Fruit fly (Drosophila melanogaster) whole organism, embryonic: ENCODE measurements around the gene wge.
A peak's percentile ranks its signal among the peaks of the same experiment; 100 is the strongest.

Experiments used
- Ada2b ChIP-seq: fragments of 200-800 bp; sonication (Bioruptor generic); IDR thresholded peaks from 2 replicates; pipeline ENCODE4 v1.3.6; 2022; ENCODE audit warnings: missing biosample characterization, missing genetic modification characterization
- Atf-2 ChIP-seq: fragments of 200-800 bp; sonication (Bioruptor generic); optimal IDR thresholded peaks from 2 replicates; lab custom pipeline; 2016; ENCODE audit warnings: missing biosample characterization, missing genetic modification characterization
- Awh ChIP-seq: fragments of 200-800 bp; sonication (Bioruptor generic); IDR thresholded peaks from 2 replicates; pipeline ENCODE4, ENCODE4 v1.3.6; 2022; ENCODE audit warnings: missing biosample characterization, missing genetic modification characterization
- Bgb ChIP-seq: fragments of 200-800 bp; sonication (Bioruptor generic); IDR thresholded peaks from 2 replicates; pipeline ENCODE4 v1.3.6; 2022; ENCODE audit warnings: missing biosample characterization, missing genetic modification characterization; ENCODE audit not compliant: partially characterized antibody
- CG11504 ChIP-seq: fragments of 200-800 bp; sonication (Bioruptor generic); optimal IDR thresholded peaks from 3 replicates; lab custom pipeline; 2019; ENCODE audit warnings: missing biosample characterization, mild to moderate bottlenecking, missing genetic modification characterization, moderate library complexity
- CG14860 ChIP-seq: fragments of 200-800 bp; sonication (Bioruptor generic); IDR thresholded peaks from 3 replicates; pipeline ENCODE4 v1.3.6; 2022; ENCODE audit warnings: missing biosample characterization, missing genetic modification characterization; ENCODE audit not compliant: partially characterized antibody
- CG16813 ChIP-seq: fragments of 200-800 bp; sonication (Bioruptor generic); IDR thresholded peaks from 3 replicates; pipeline ENCODE4 v1.3.6; 2022; ENCODE audit warnings: missing biosample characterization, missing genetic modification characterization; ENCODE audit not compliant: partially characterized antibody
- CG2889 ChIP-seq: fragments of 200-800 bp; sonication (Bioruptor generic); IDR thresholded peaks from 3 replicates; pipeline ENCODE4 v1.3.6; 2022; ENCODE audit warnings: missing biosample characterization, missing genetic modification characterization
- CG30403 ChIP-seq: fragments of 200-800 bp; sonication (Bioruptor generic); optimal IDR thresholded peaks from 3 replicates; lab custom pipeline; 2016; ENCODE audit warnings: missing biosample characterization, missing genetic modification characterization
- CG42726 ChIP-seq: fragments of 200-800 bp; sonication (Bioruptor generic); IDR thresholded peaks from 2 replicates; pipeline ENCODE4 v1.3.6; 2022; ENCODE audit warnings: missing biosample characterization, missing genetic modification characterization; ENCODE audit not compliant: partially characterized antibody
- CG4617 ChIP-seq: fragments of 200-800 bp; sonication (Bioruptor generic); optimal IDR thresholded peaks from 3 replicates; lab custom pipeline; 2016; ENCODE audit warnings: missing biosample characterization, missing genetic modification characterization, borderline replicate concordance
- CG6765 ChIP-seq: fragments of 200-800 bp; sonication (Bioruptor generic); optimal IDR thresholded peaks from 3 replicates; lab custom pipeline; 2017; ENCODE audit warnings: missing biosample characterization, mild to moderate bottlenecking, missing genetic modification characterization
- CG6791 ChIP-seq: fragments of 200-800 bp; sonication (Bioruptor generic); IDR thresholded peaks from 3 replicates; pipeline ENCODE4 v1.3.6; 2022; ENCODE audit warnings: missing biosample characterization, missing genetic modification characterization; ENCODE audit not compliant: partially characterized antibody
- CG7357 ChIP-seq: fragments of 200-800 bp; sonication (Bioruptor generic); IDR thresholded peaks from 3 replicates; pipeline ENCODE4 v1.3.6; 2022; ENCODE audit warnings: missing biosample characterization, missing genetic modification characterization
- CG7928 ChIP-seq: fragments of 200-800 bp; sonication (Bioruptor generic); optimal IDR thresholded peaks from 2 replicates; lab custom pipeline; 2017; ENCODE audit warnings: missing biosample characterization, mild to moderate bottlenecking, missing genetic modification characterization
- CG8281 ChIP-seq: fragments of 200-800 bp; sonication (Bioruptor generic); optimal IDR thresholded peaks from 2 replicates; lab custom pipeline; 2018; ENCODE audit warnings: missing biosample characterization, mild to moderate bottlenecking, missing genetic modification characterization, moderate library complexity
- CG8290 ChIP-seq, 3 experiments: fragments of 200-800 bp; sonication (Bioruptor generic); optimal IDR thresholded peaks; 2 replicates each; lab custom pipeline; 2016 to 2019; ENCODE audit warnings: missing biosample characterization in 3 of 3, missing genetic modification characterization in 3 of 3, mild to moderate bottlenecking in 2 of 3, moderate library complexity in 1 of 3
- CG9932 ChIP-seq: fragments of 200-800 bp; sonication (Bioruptor generic); IDR thresholded peaks from 2 replicates; pipeline ENCODE4 v1.3.6; 2022; ENCODE audit warnings: missing biosample characterization, missing genetic modification characterization
- D19A ChIP-seq: fragments of 200-800 bp; optimal IDR thresholded peaks from 3 replicates; lab custom pipeline; 2019; ENCODE audit warnings: missing biosample characterization, mild to moderate bottlenecking, missing genetic modification characterization, moderate library complexity
- Deaf1 ChIP-seq: fragments of 200-800 bp; optimal IDR thresholded peaks from 3 replicates; lab custom pipeline; 2019; ENCODE audit warnings: missing biosample characterization, mild to moderate bottlenecking, missing genetic modification characterization, moderate library complexity
- Dip3 ChIP-seq: fragments of 200-800 bp; sonication (Bioruptor generic); optimal IDR thresholded peaks from 3 replicates; lab custom pipeline; 2016; ENCODE audit warnings: missing biosample characterization, missing genetic modification characterization
- Dll ChIP-seq: fragments of 200-800 bp; sonication (Bioruptor generic); IDR thresholded peaks from 4 replicates; pipeline ENCODE4 v1.3.6; 2022; ENCODE audit warnings: missing biosample characterization, missing genetic modification characterization; ENCODE audit not compliant: partially characterized antibody
- Doc3 ChIP-seq: fragments of 200-800 bp; sonication (Bioruptor generic); IDR thresholded peaks from 3 replicates; pipeline ENCODE4 v1.3.6; 2022; ENCODE audit warnings: missing biosample characterization, missing genetic modification characterization; ENCODE audit not compliant: partially characterized antibody
- Ets65A ChIP-seq: fragments of 200-800 bp; sonication (Bioruptor generic); peaks from one replicate; lab custom pipeline; 2016; ENCODE audit warnings: missing biosample characterization, missing genetic modification characterization
- Fer1 ChIP-seq: fragments of 200-800 bp; sonication (Bioruptor generic); optimal IDR thresholded peaks from 2 replicates; lab custom pipeline; 2017; ENCODE audit warnings: missing biosample characterization, mild to moderate bottlenecking, missing genetic modification characterization
- Gug ChIP-seq: fragments of 200-800 bp; sonication (Bioruptor generic); IDR thresholded peaks from 4 replicates; pipeline ENCODE4 v1.3.6; 2022; ENCODE audit warnings: missing biosample characterization, missing genetic modification characterization
- Hr78 ChIP-seq, 2 experiments: fragments of 200-800 bp in 1 of 2; fragments of >200 bp in 1 of 2; sonication (Bioruptor generic) in 1 of 2; optimal IDR thresholded peaks; 2 replicates each; lab custom pipeline; 2017 to 2019; ENCODE audit warnings: missing biosample characterization in 2 of 2, missing genetic modification characterization in 2 of 2, mild to moderate bottlenecking in 1 of 2, moderate library complexity in 1 of 2
- Mes4 ChIP-seq: fragments of 200-800 bp; sonication (Bioruptor generic); optimal IDR thresholded peaks from 2 replicates; lab custom pipeline; 2016; ENCODE audit warnings: missing biosample characterization, missing genetic modification characterization
- Myb ChIP-seq: fragments of 200-800 bp; sonication (Bioruptor generic); optimal IDR thresholded peaks from 2 replicates; lab custom pipeline; 2016; ENCODE audit warnings: missing biosample characterization, missing genetic modification characterization
- NC2α ChIP-seq: fragments of 200-800 bp; sonication (Bioruptor generic); optimal IDR thresholded peaks from 2 replicates; lab custom pipeline; 2016; ENCODE audit warnings: missing biosample characterization, missing genetic modification characterization
- Scr ChIP-seq: fragments of 200-800 bp; sonication (Bioruptor generic); IDR thresholded peaks from 2 replicates; pipeline ENCODE4 v1.3.6; 2022; ENCODE audit warnings: missing biosample characterization, missing genetic modification characterization; ENCODE audit not compliant: partially characterized antibody
- Stat92E ChIP-seq, 3 experiments: fragments of >200 bp in 2 of 3; fragments of 200-800 bp in 1 of 3; sonication (Bioruptor generic) in 1 of 3; optimal IDR thresholded peaks; 2 replicates each; lab custom pipeline; 2017 to 2019; ENCODE audit warnings: missing biosample characterization in 3 of 3, missing genetic modification characterization in 3 of 3, mild to moderate bottlenecking in 1 of 3, moderate library complexity in 1 of 3
- ara ChIP-seq: fragments of 200-800 bp; sonication (Bioruptor generic); IDR thresholded peaks from 2 replicates; pipeline ENCODE4 v1.3.6; 2022; ENCODE audit warnings: missing biosample characterization, missing genetic modification characterization
- bigmax ChIP-seq: fragments of 200-800 bp; sonication (Bioruptor generic); optimal IDR thresholded peaks from 2 replicates; lab custom pipeline; 2018; ENCODE audit warnings: missing biosample characterization, mild to moderate bottlenecking, missing genetic modification characterization
- cg ChIP-seq: fragments of 200-800 bp; sonication (Bioruptor generic); optimal IDR thresholded peaks from 3 replicates; lab custom pipeline; 2019; ENCODE audit warnings: missing biosample characterization, mild to moderate bottlenecking, missing genetic modification characterization, moderate library complexity
- emc ChIP-seq: fragments of 200-800 bp; sonication (Bioruptor generic); optimal IDR thresholded peaks from 2 replicates; lab custom pipeline; 2016; ENCODE audit warnings: missing biosample characterization, missing genetic modification characterization
- ewg ChIP-seq: fragments of 200-800 bp; sonication (Bioruptor generic); optimal IDR thresholded peaks from 3 replicates; lab custom pipeline; 2017; ENCODE audit warnings: mild to moderate bottlenecking, missing biosample characterization, missing genetic modification reagents, missing genetic modification characterization
- ftz-f1 ChIP-seq: fragments of 200-800 bp; sonication (Bioruptor generic); optimal IDR thresholded peaks from 2 replicates; lab custom pipeline; 2016; ENCODE audit warnings: missing biosample characterization, missing genetic modification characterization
- lilli ChIP-seq: fragments of 200-800 bp; sonication (Bioruptor generic); optimal IDR thresholded peaks from 3 replicates; lab custom pipeline; 2016; ENCODE audit warnings: missing biosample characterization, missing genetic modification characterization
- lmd ChIP-seq: fragments of 200-800 bp; sonication (Bioruptor generic); IDR thresholded peaks from 2 replicates; pipeline ENCODE4 v1.3.6; 2022; ENCODE audit warnings: missing biosample characterization, missing genetic modification characterization
- mam ChIP-seq: fragments of 200-800 bp; sonication (Bioruptor generic); optimal IDR thresholded peaks from 3 replicates; lab custom pipeline; 2016; ENCODE audit warnings: missing biosample characterization, missing genetic modification characterization
- nerfin-1 ChIP-seq: fragments of 200-800 bp; sonication (Bioruptor generic); optimal IDR thresholded peaks from 3 replicates; lab custom pipeline; 2019; ENCODE audit warnings: missing biosample characterization, mild to moderate bottlenecking, missing genetic modification characterization, moderate library complexity
- psq ChIP-seq: fragments of 200-800 bp; sonication (Bioruptor generic); optimal IDR thresholded peaks from 2 replicates; lab custom pipeline; 2017; ENCODE audit warnings: missing biosample characterization, missing genetic modification characterization
- pzg ChIP-seq: fragments of 200-800 bp; sonication (Bioruptor generic); optimal IDR thresholded peaks from 3 replicates; lab custom pipeline; 2018; ENCODE audit warnings: missing biosample characterization, mild to moderate bottlenecking, missing genetic modification characterization, moderate library complexity
- ro ChIP-seq: fragments of 200-800 bp; sonication (Bioruptor generic); IDR thresholded peaks from 2 replicates; pipeline ENCODE4 v1.3.6; 2022; ENCODE audit warnings: missing biosample characterization, missing genetic modification characterization
- tna ChIP-seq: fragments of 200-800 bp; sonication (Bioruptor generic); IDR thresholded peaks from 2 replicates; pipeline ENCODE4 v1.3.6; 2022; ENCODE audit warnings: missing biosample characterization, missing genetic modification characterization; ENCODE audit not compliant: partially characterized antibody
- vfl ChIP-seq: fragments of 200-800 bp; sonication (Bioruptor generic); optimal IDR thresholded peaks from 2 replicates; lab custom pipeline; 2016; ENCODE audit warnings: missing biosample characterization, missing genetic modification characterization
- zen2 ChIP-seq: fragments of 200-800 bp; sonication (Bioruptor generic); IDR thresholded peaks from 3 replicates; pipeline ENCODE4 v1.3.6; 2022; ENCODE audit warnings: missing biosample characterization, missing genetic modification characterization; ENCODE audit not compliant: partially characterized antibody

The wge gene

dm6 chr3R:22726771-22727455 lies 6.0 kb upstream of the wge start, which contains the start of gene CG45049 (continued):
- TF ChIP-seq mam, result peak; percentile 25
- peak; percentile 91 for TF ChIP-seq tna (GFP tag; lab: Robert Waterston, UW)
- TF ChIP-seq psq, result peak; percentile 46
- no peak for TF ChIP-seq ara (GFP tag; lab: Robert Waterston, UW)
- TF ChIP-seq CG9932 (GFP tag; lab: Robert Waterston, UW), result peak; percentile 65
- no peak for TF ChIP-seq CG8290 (GFP tag; optimal IDR thresholded peaks at IDR 0.05; lab: Kevin White, UChicago)
- TF ChIP-seq CG8290 (tag; optimal IDR thresholded peaks at IDR 0.05; lab: Kevin White, UChicago), result peak in 1 of 2 experiments; percentile 5
- peak; percentile 18 for TF ChIP-seq CG30403 (GFP tag; lab: Kevin White, UChicago)
- TF ChIP-seq Ada2b (GFP tag; lab: Robert Waterston, UW), result no peak
- peak; percentile 81 for TF ChIP-seq Doc3 (GFP tag; lab: Robert Waterston, UW)
- TF ChIP-seq CG4617 (GFP tag; lab: Kevin White, UChicago), result peak; percentile 72
- no peak for TF ChIP-seq CG8281 (tag; lab: Kevin White, UChicago)
- TF ChIP-seq CG14860 (GFP tag; lab: Robert Waterston, UW), result peak; percentile 74
- TF ChIP-seq Dll (GFP tag; lab: Robert Waterston, UW), result peak; percentile 90
- TF ChIP-seq CG11504 (tag; lab: Kevin White, UChicago), result no peak
- peak; percentile 92 for TF ChIP-seq Bgb (GFP tag; lab: Robert Waterston, UW)
- TF ChIP-seq CG2889 (GFP tag; lab: Robert Waterston, UW), result no peak
- TF ChIP-seq D19A (tag; lab: Kevin White, UChicago), result no peak
- no peak for TF ChIP-seq nerfin-1 (tag; lab: Kevin White, UChicago)
- TF ChIP-seq ewg (GFP tag; lab: Kevin White, UChicago), result no peak
- peak; percentile 80 for TF ChIP-seq cg (GFP tag; lab: Kevin White, UChicago)
- TF ChIP-seq pzg (GFP tag; lab: Kevin White, UChicago), result peak; percentile 40
- TF ChIP-seq Mes4 (GFP tag; lab: Kevin White, UChicago), result no peak
- TF ChIP-seq Scr (GFP tag; lab: Robert Waterston, UW), result peak; percentile 92
- TF ChIP-seq Dip3, result no peak
- TF ChIP-seq Hr78 (GFP tag; optimal IDR thresholded peaks at IDR 0.05; lab: Kevin White, UChicago), result no peak
- no peak; the same call in 1 of the 2 replicates for TF ChIP-seq lmd
- TF ChIP-seq CG7357 (GFP tag; lab: Robert Waterston, UW), result no peak
- TF ChIP-seq CG6765 (GFP tag; lab: Kevin White, UChicago), result no peak
- peak; percentile 34 for TF ChIP-seq lilli
- TF ChIP-seq zen2 (GFP tag; lab: Robert Waterston, UW), result peak; percentile 88
- peak; percentile 95 for TF ChIP-seq CG6791 (GFP tag; lab: Robert Waterston, UW)
- TF ChIP-seq Atf-2, result no peak
- TF ChIP-seq Ets65A (GFP tag; lab: Kevin White, UChicago), result peak; percentile 35
- no peak for TF ChIP-seq Deaf1 (tag; lab: Kevin White, UChicago)
- TF ChIP-seq CG42726, result peak; percentile 94
- no peak for TF ChIP-seq bigmax
- no peak for TF ChIP-seq ro
- peak; percentile 90 for TF ChIP-seq CG16813 (GFP tag; lab: Robert Waterston, UW)
- no peak for TF ChIP-seq Stat92E (GFP tag; optimal IDR thresholded peaks at IDR 0.05; lab: Kevin White, UChicago)
- TF ChIP-seq Gug, result peak; percentile 32; the same call in 1 of the 4 replicates
- TF ChIP-seq vfl (GFP tag; lab: Kevin White, UChicago), result no peak
- TF ChIP-seq NC2α, result no peak
- TF ChIP-seq Awh, result no peak
- TF ChIP-seq Fer1, result no peak
- no peak for TF ChIP-seq emc (GFP tag; lab: Kevin White, UChicago)
- peak; percentile 22 for TF ChIP-seq ftz-f1 (GFP tag; lab: Kevin White, UChicago)
- no peak for TF ChIP-seq Myb (GFP tag; lab: Kevin White, UChicago)
- no peak for TF ChIP-seq CG7928
